Fruit fly (Drosophila melanogaster) Kc167 (cell line): ENCODE measurements around the gene smog.

Experiments
- Myc ChIP-seq: fragments of >200 bp; optimal IDR thresholded peaks from 2 replicates; lab custom pipeline; 2017; ENCODE audit warnings: missing external identifiers
- Sin3A ChIP-seq: fragments of >200 bp; optimal IDR thresholded peaks from 2 replicates; lab custom pipeline; 2018; ENCODE audit warnings: missing external identifiers
- h ChIP-seq: fragments of >200 bp; optimal IDR thresholded peaks from 3 replicates; lab custom pipeline; 2018; ENCODE audit warnings: missing external identifiers
- insv ChIP-seq: fragments of >200 bp; optimal IDR thresholded peaks from 3 replicates; lab custom pipeline; 2018; ENCODE audit warnings: missing external identifiers
- psq ChIP-seq: fragments of >200 bp; optimal IDR thresholded peaks from 2 replicates; lab custom pipeline; 2017; ENCODE audit warnings: missing external identifiers
- ttk ChIP-seq: sonication (Bioruptor generic); optimal IDR thresholded peaks from 2 replicates; lab custom pipeline; 2017; ENCODE audit warnings: missing external identifiers

The smog gene

dm6 chr2L:4852605-4853102, at the start of gene smog:
smog (plus strand) TSS chr2L:4852864.
- TF ChIP-seq h (no peak), Sin3A (no peak), Myc (no peak), ttk (lab: Kevin White, UChicago) (no peak), insv (lab: Kevin White, UChicago) (no peak), psq (no peak)

- TF ChIP-seq Myc = no peak
- no peak for TF ChIP-seq insv (lab: Kevin White, UChicago)
- no peak for TF ChIP-seq ttk (lab: Kevin White, UChicago)
- TF ChIP-seq Sin3A = no peak
- no peak for TF ChIP-seq psq
- no peak for TF ChIP-seq h
Observed at dm6 chr2L:4806109-4806508, 46.6 kb upstream of the smog start.

dm6 chr2L:4807953-4808604, 44.6 kb upstream of the smog start:
- no peak for TF ChIP-seq psq
- TF ChIP-seq ttk (lab: Kevin White, UChicago) = no peak
- no peak for TF ChIP-seq h
- TF ChIP-seq insv (lab: Kevin White, UChicago) = no peak
- no peak for TF ChIP-seq Myc
- no peak for TF ChIP-seq Sin3A

- no peak for TF ChIP-seq Sin3A
- no peak for TF ChIP-seq h
- TF ChIP-seq psq = no peak
- TF ChIP-seq Myc = no peak
- TF ChIP-seq ttk (lab: Kevin White, UChicago) = no peak
- TF ChIP-seq insv (lab: Kevin White, UChicago) = no peak
Observed at dm6 chr2L:4810044-4810609, 42.5 kb upstream of the smog start.

- no peak for TF ChIP-seq Sin3A
- no peak for TF ChIP-seq h
- no peak for TF ChIP-seq psq
- TF ChIP-seq insv (lab: Kevin White, UChicago) = no peak
- TF ChIP-seq Myc = no peak
- TF ChIP-seq ttk (lab: Kevin White, UChicago) = no peak
Observed at dm6 chr2L:4810697-4811490, 41.8 kb upstream of the smog start.

dm6 chr2L:4811491-4812058, 41.1 kb upstream of the smog start:
- TF ChIP-seq ttk (lab: Kevin White, UChicago) (no peak), h (no peak)

- TF ChIP-seq Myc = no peak
- no peak for TF ChIP-seq psq
- TF ChIP-seq insv (lab: Kevin White, UChicago) = no peak
- TF ChIP-seq ttk (lab: Kevin White, UChicago) = no peak
- TF ChIP-seq Sin3A = no peak
- no peak for TF ChIP-seq h
Observed at dm6 chr2L:4812261-4813022, 40.2 kb upstream of the smog start, which contains the start of gene CG15629. CG15629 (plus strand) TSS chr2L:4813009.

dm6 chr2L:4813023-4813339, 39.7 kb upstream of the smog start:
- TF ChIP-seq ttk (lab: Kevin White, UChicago) (no peak), insv (lab: Kevin White, UChicago) (no peak), Sin3A (no peak), h (no peak), psq (no peak), Myc (no peak)

dm6 chr2L:4818056-4818455, 34.6 kb upstream of the smog start, which contains the start of gene CG3225:
CG3225 (minus strand) TSS chr2L:4818245.
- no peak for TF ChIP-seq Myc
- TF ChIP-seq h = no peak
- no peak for TF ChIP-seq ttk (lab: Kevin White, UChicago)
- no peak for TF ChIP-seq psq
- no peak for TF ChIP-seq Sin3A
- TF ChIP-seq insv (lab: Kevin White, UChicago) = no peak

- TF ChIP-seq h = no peak
- no peak for TF ChIP-seq ttk (lab: Kevin White, UChicago)
- no peak for TF ChIP-seq Sin3A
- no peak for TF ChIP-seq Myc
- no peak for TF ChIP-seq psq
- no peak for TF ChIP-seq insv (lab: Kevin White, UChicago)
Observed at dm6 chr2L:4819995-4820394, 32.7 kb upstream of the smog start.

- TF ChIP-seq Myc (no peak), h (no peak), Sin3A (no peak), ttk (lab: Kevin White, UChicago) (no peak), psq (no peak), insv (lab: Kevin White, UChicago) (no peak)
Observed at dm6 chr2L:4820448-4821318, 32.0 kb upstream of the smog start.
